Fruit fly (Drosophila melanogaster) whole organism, prepupa: ENCODE measurements around the gene CG44002.

Source experiments
- Blimp-1 ChIP-seq: fragments of 200-800 bp; sonication (Bioruptor generic); optimal IDR thresholded peaks from 3 replicates; lab custom pipeline; 2017; ENCODE audit warnings: missing biosample characterization, missing genetic modification characterization, mild to moderate bottlenecking, moderate library complexity, missing genetic modification reagents
- CG10631 ChIP-seq: fragments of 200-800 bp; sonication (Bioruptor generic); optimal IDR thresholded peaks from 2 replicates; lab custom pipeline; 2016; ENCODE audit warnings: missing biosample characterization, missing genetic modification characterization
- CG10669 ChIP-seq: fragments of 200-800 bp; sonication (Bioruptor generic); optimal IDR thresholded peaks from 3 replicates; lab custom pipeline; 2018; ENCODE audit warnings: missing biosample characterization, mild to moderate bottlenecking, missing genetic modification characterization, moderate library complexity
- CG11294 ChIP-seq: fragments of 200-800 bp; sonication (Bioruptor generic); IDR thresholded peaks from 2 replicates; pipeline ENCODE4 v1.3.6; 2022; ENCODE audit warnings: missing biosample characterization, missing genetic modification characterization
- CG11762 ChIP-seq: fragments of 200-800 bp; sonication (Bioruptor generic); optimal IDR thresholded peaks from 3 replicates; lab custom pipeline; 2016; ENCODE audit warnings: missing biosample characterization, missing genetic modification characterization; ENCODE audit not compliant: insufficient read depth
- CG11902 ChIP-seq: fragments of 200-800 bp; sonication (Bioruptor generic); optimal IDR thresholded peaks from 3 replicates; lab custom pipeline; 2016; ENCODE audit warnings: missing biosample characterization, missing genetic modification characterization
- CG1621 ChIP-seq: fragments of 200-800 bp; sonication (Bioruptor generic); optimal IDR thresholded peaks from 3 replicates; lab custom pipeline; 2018; ENCODE audit warnings: missing biosample characterization, mild to moderate bottlenecking, missing genetic modification characterization
- CG16779 ChIP-seq: fragments of 200-800 bp; sonication (Bioruptor generic); optimal IDR thresholded peaks from 3 replicates; lab custom pipeline; 2017; ENCODE audit warnings: missing biosample characterization, mild to moderate bottlenecking, missing genetic modification characterization
- CG3032 ChIP-seq: fragments of 200-800 bp; optimal IDR thresholded peaks from 2 replicates; lab custom pipeline; 2019; ENCODE audit warnings: missing biosample characterization, mild to moderate bottlenecking, missing genetic modification characterization, moderate library complexity
- CG31627 ChIP-seq: fragments of 200-800 bp; sonication (Bioruptor generic); optimal IDR thresholded peaks from 3 replicates; lab custom pipeline; 2016; ENCODE audit warnings: missing biosample characterization, missing genetic modification characterization
- CG32006 ChIP-seq: fragments of 200-800 bp; sonication (Bioruptor generic); optimal IDR thresholded peaks from 3 replicates; lab custom pipeline; 2017; ENCODE audit warnings: missing biosample characterization, mild to moderate bottlenecking, missing genetic modification characterization
- CG3919 ChIP-seq: fragments of 200-800 bp; sonication (Bioruptor generic); optimal IDR thresholded peaks from 3 replicates; lab custom pipeline; 2016; ENCODE audit warnings: missing biosample characterization, missing genetic modification characterization
- CG4318 ChIP-seq: fragments of 200-800 bp; sonication (Bioruptor generic); optimal IDR thresholded peaks from 3 replicates; lab custom pipeline; 2017; ENCODE audit warnings: missing biosample characterization, mild to moderate bottlenecking, missing genetic modification characterization
- CG6163 ChIP-seq: fragments of 200-800 bp; sonication (Bioruptor generic); IDR thresholded peaks from 3 replicates; pipeline ENCODE4 v1.3.6; 2022; ENCODE audit warnings: missing biosample characterization, missing genetic modification characterization
- CG6276 ChIP-seq: fragments of 200-800 bp; sonication (Bioruptor generic); optimal IDR thresholded peaks from 2 replicates; lab custom pipeline; 2017; ENCODE audit warnings: missing biosample characterization, mild to moderate bottlenecking, missing genetic modification characterization
- CG6792 ChIP-seq: fragments of 200-800 bp; sonication (Bioruptor generic); optimal IDR thresholded peaks from 3 replicates; lab custom pipeline; 2016; ENCODE audit warnings: missing biosample characterization, missing genetic modification characterization
- CG6808 ChIP-seq: fragments of 200-800 bp; sonication (Bioruptor generic); optimal IDR thresholded peaks from 3 replicates; lab custom pipeline; 2017; ENCODE audit warnings: missing biosample characterization, missing genetic modification characterization, mild to moderate bottlenecking, moderate library complexity, missing genetic modification reagents
- CG7368 ChIP-seq: fragments of 200-800 bp; sonication (Bioruptor generic); optimal IDR thresholded peaks from 3 replicates; lab custom pipeline; 2016; ENCODE audit warnings: missing biosample characterization, missing genetic modification characterization
- CG8319 ChIP-seq: fragments of 200-800 bp; sonication (Bioruptor generic); optimal IDR thresholded peaks from 3 replicates; lab custom pipeline; 2016; ENCODE audit warnings: missing biosample characterization, missing genetic modification characterization
- CG8632 ChIP-seq: fragments of 200-800 bp; sonication (Bioruptor generic); optimal IDR thresholded peaks from 3 replicates; lab custom pipeline; 2016; ENCODE audit warnings: missing biosample characterization, missing genetic modification characterization
- CG9139 ChIP-seq: fragments of 200-800 bp; sonication (Bioruptor generic); optimal IDR thresholded peaks from 3 replicates; lab custom pipeline; 2017; ENCODE audit warnings: missing biosample characterization, mild to moderate bottlenecking, missing genetic modification characterization
- Eip75B ChIP-seq: fragments of 200-800 bp; sonication (Bioruptor generic); optimal IDR thresholded peaks from 3 replicates; lab custom pipeline; 2016; ENCODE audit warnings: missing biosample characterization, missing genetic modification characterization
- Eip78C ChIP-seq: fragments of 200-800 bp; sonication (Bioruptor generic); peaks from one replicate; lab custom pipeline; 2016; ENCODE audit warnings: missing biosample characterization, missing genetic modification characterization
- Eip93F ChIP-seq: fragments of 200-800 bp; sonication (Bioruptor generic); optimal IDR thresholded peaks from 2 replicates; lab custom pipeline; 2016; ENCODE audit warnings: missing biosample characterization, mild to moderate bottlenecking, missing genetic modification characterization
- Ets21C ChIP-seq: fragments of 200-800 bp; sonication (Bioruptor generic); optimal IDR thresholded peaks from 3 replicates; lab custom pipeline; 2016; ENCODE audit warnings: missing biosample characterization, missing genetic modification characterization
- Ets96B ChIP-seq: fragments of 200-800 bp; optimal IDR thresholded peaks from 2 replicates; lab custom pipeline; 2019; ENCODE audit warnings: missing biosample characterization, mild to moderate bottlenecking, missing genetic modification characterization, moderate library complexity
- Gug ChIP-seq: fragments of 200-800 bp; sonication (Bioruptor generic); IDR thresholded peaks from 2 replicates; pipeline ENCODE4 v1.3.6; 2022; ENCODE audit warnings: missing biosample characterization, missing genetic modification characterization
- Hr38 ChIP-seq: sonication (Bioruptor generic); optimal IDR thresholded peaks from 2 replicates; lab custom pipeline; 2016; ENCODE audit warnings: missing biosample characterization, missing genetic modification characterization
- Hr39 ChIP-seq: fragments of 200-800 bp; sonication (Bioruptor generic); optimal IDR thresholded peaks from 2 replicates; lab custom pipeline; 2016; ENCODE audit warnings: missing biosample characterization, missing genetic modification characterization
- Hr4 ChIP-seq: fragments of 200-800 bp; sonication (Bioruptor generic); optimal IDR thresholded peaks from 3 replicates; lab custom pipeline; 2016; ENCODE audit warnings: missing biosample characterization, missing genetic modification characterization
- Lpt ChIP-seq: fragments of 200-800 bp; sonication (Bioruptor generic); optimal IDR thresholded peaks from 3 replicates; lab custom pipeline; 2016; ENCODE audit warnings: missing biosample characterization, missing genetic modification characterization
- Met ChIP-seq: fragments of 200-800 bp; sonication (Bioruptor generic); optimal IDR thresholded peaks from 3 replicates; lab custom pipeline; 2016; ENCODE audit warnings: missing biosample characterization, missing genetic modification characterization
- Smox ChIP-seq: fragments of 200-800 bp; sonication (Bioruptor generic); optimal IDR thresholded peaks from 3 replicates; lab custom pipeline; 2016; ENCODE audit warnings: missing biosample characterization, missing genetic modification characterization
- Sox102F ChIP-seq: fragments of 200-800 bp; sonication (Bioruptor generic); optimal IDR thresholded peaks from 2 replicates; lab custom pipeline; 2016; ENCODE audit warnings: missing biosample characterization, mild to moderate bottlenecking, missing genetic modification characterization
- Sox14 ChIP-seq: fragments of 200-800 bp; sonication (Bioruptor generic); optimal IDR thresholded peaks from 3 replicates; lab custom pipeline; 2016; ENCODE audit warnings: missing biosample characterization, missing genetic modification characterization
- Sox15 ChIP-seq: fragments of 200-800 bp; sonication (Bioruptor generic); optimal IDR thresholded peaks from 3 replicates; lab custom pipeline; 2016; ENCODE audit warnings: missing biosample characterization, missing genetic modification characterization
- achi ChIP-seq: fragments of 200-800 bp; sonication (Bioruptor generic); optimal IDR thresholded peaks from 3 replicates; lab custom pipeline; 2016; ENCODE audit warnings: missing biosample characterization, missing genetic modification characterization
- acj6 ChIP-seq: fragments of 200-800 bp; sonication (Bioruptor generic); optimal IDR thresholded peaks from 3 replicates; lab custom pipeline; 2016; ENCODE audit warnings: missing biosample characterization, missing genetic modification characterization
- cyc ChIP-seq: fragments of 200-800 bp; sonication (Bioruptor generic); optimal IDR thresholded peaks from 3 replicates; lab custom pipeline; 2016; ENCODE audit warnings: missing biosample characterization, missing genetic modification characterization
- dac ChIP-seq: fragments of 200-800 bp; sonication (Bioruptor generic); optimal IDR thresholded peaks from 2 replicates; lab custom pipeline; 2017; ENCODE audit warnings: missing biosample characterization, mild to moderate bottlenecking, missing genetic modification characterization
- eg ChIP-seq: fragments of 200-800 bp; sonication (Bioruptor generic); IDR thresholded peaks from 3 replicates; pipeline ENCODE4 v1.3.6; 2022; ENCODE audit warnings: missing biosample characterization, missing genetic modification characterization
- esn ChIP-seq: fragments of 200-800 bp; sonication (Bioruptor generic); optimal IDR thresholded peaks from 2 replicates; lab custom pipeline; 2016; ENCODE audit warnings: missing biosample characterization, mild to moderate bottlenecking, missing genetic modification characterization, moderate library complexity
- fd59A ChIP-seq: fragments of 200-800 bp; sonication (Bioruptor generic); optimal IDR thresholded peaks from 2 replicates; lab custom pipeline; 2017; ENCODE audit warnings: missing biosample characterization, mild to moderate bottlenecking, missing genetic modification characterization, missing genetic modification reagents
- fd85E ChIP-seq: fragments of 200-800 bp; sonication (Bioruptor generic); optimal IDR thresholded peaks from 3 replicates; lab custom pipeline; 2016; ENCODE audit warnings: missing biosample characterization, missing genetic modification characterization
- fkh ChIP-seq: fragments of 200-800 bp; sonication (Bioruptor generic); optimal IDR thresholded peaks from 3 replicates; lab custom pipeline; 2017; ENCODE audit warnings: missing biosample characterization, mild to moderate bottlenecking, missing genetic modification characterization, moderate library complexity
- lz ChIP-seq: fragments of 200-800 bp; sonication (Bioruptor generic); optimal IDR thresholded peaks from 3 replicates; lab custom pipeline; 2016; ENCODE audit warnings: missing biosample characterization, missing genetic modification characterization
- net ChIP-seq: fragments of 200-800 bp; sonication (Bioruptor generic); optimal IDR thresholded peaks from 3 replicates; lab custom pipeline; 2016; ENCODE audit warnings: missing biosample characterization, missing genetic modification characterization
- salr ChIP-seq, 2 experiments: fragments of 200-800 bp; sonication (Bioruptor generic); optimal IDR thresholded peaks; 3 replicates each; lab custom pipeline; 2016 to 2018; ENCODE audit warnings: missing biosample characterization in 2 of 2, missing genetic modification characterization in 2 of 2, mild to moderate bottlenecking in 1 of 2
- spab ChIP-seq: fragments of 200-800 bp; sonication (Bioruptor generic); optimal IDR thresholded peaks from 2 replicates; lab custom pipeline; 2017; ENCODE audit warnings: missing biosample characterization, mild to moderate bottlenecking, missing genetic modification characterization, missing genetic modification reagents
- svp ChIP-seq: fragments of 200-800 bp; sonication (Bioruptor generic); peaks from one replicate; lab custom pipeline; 2016; ENCODE audit warnings: missing biosample characterization, missing genetic modification characterization
- topi ChIP-seq: fragments of 200-800 bp; sonication (Bioruptor generic); optimal IDR thresholded peaks from 3 replicates; lab custom pipeline; 2016; ENCODE audit warnings: missing biosample characterization, missing genetic modification characterization
- vri ChIP-seq: fragments of 200-800 bp; sonication (Bioruptor generic); optimal IDR thresholded peaks from 3 replicates; lab custom pipeline; 2016; ENCODE audit warnings: missing biosample characterization, mild to moderate bottlenecking, missing genetic modification characterization

The CG44002 gene

DNA sequence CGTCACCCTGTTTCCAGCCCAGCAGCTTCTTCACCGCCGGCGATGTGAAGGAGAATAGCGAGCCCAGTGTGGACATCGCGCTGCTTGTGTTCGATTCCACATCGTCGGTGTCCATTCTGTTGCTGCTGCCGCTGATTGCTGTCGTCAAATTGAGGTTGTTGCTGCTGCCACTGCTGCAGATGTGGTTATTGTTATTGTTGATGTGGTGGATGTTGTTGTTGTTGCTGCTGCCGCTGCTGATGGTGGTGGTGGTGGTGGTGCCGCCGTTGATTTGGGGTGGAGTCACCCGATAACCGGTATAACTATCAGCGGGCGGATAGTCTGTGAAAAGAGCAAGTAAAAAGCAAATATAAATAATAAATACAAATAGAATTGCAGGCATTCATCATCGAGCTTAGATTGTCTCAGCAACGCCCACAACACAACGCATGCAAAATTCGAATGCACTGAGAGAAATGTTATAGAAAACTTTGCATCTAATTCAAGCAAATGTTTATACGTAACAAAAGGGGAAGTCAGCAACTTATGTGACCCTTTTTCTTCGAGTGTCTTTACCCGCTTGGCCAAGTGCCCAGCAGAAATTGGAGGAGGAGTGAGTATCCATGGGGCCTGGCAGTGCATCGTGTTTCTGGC lies 21.8 kb downstream of the CG44002 start:
- TF ChIP-seq Eip75B (GFP tag; lab: Kevin White, UChicago) (no peak), dac (peak; percentile 8), CG6792 (GFP tag; lab: Kevin White, UChicago) (no peak), cyc (no peak), Hr39 (GFP tag; lab: Kevin White, UChicago) (no peak), Sox14 (GFP tag; lab: Kevin White, UChicago) (no peak), CG6808 (GFP tag; lab: Kevin White, UChicago) (no peak), Ets21C (GFP tag; lab: Kevin White, UChicago) (no peak), CG3032 (tag; lab: Kevin White, UChicago) (no peak), CG11294 (GFP tag; lab: Robert Waterston, UW) (peak; percentile 51), CG8632 (no peak), CG11762 (GFP tag; lab: Kevin White, UChicago) (no peak), CG6276 (no peak), spab (no peak), fd59A (no peak), Lpt (GFP tag; lab: Kevin White, UChicago) (peak; percentile 66), CG10631 (GFP tag; lab: Kevin White, UChicago) (no peak), Ets96B (tag; lab: Kevin White, UChicago) (no peak), CG11902 (no peak), fd85E (no peak), topi (GFP tag; lab: Kevin White, UChicago) (no peak), CG32006 (GFP tag; lab: Kevin White, UChicago) (peak; percentile 69), CG31627 (GFP tag; lab: Kevin White, UChicago) (no peak), Blimp-1 (GFP tag; lab: Kevin White, UChicago) (no peak), svp (GFP tag; lab: Kevin White, UChicago) (no peak), acj6 (no peak), esn (GFP tag; lab: Kevin White, UChicago) (no peak), CG1621 (tag; lab: Kevin White, UChicago) (no peak), Gug (GFP tag; lab: Robert Waterston, UW) (peak; percentile 48; the same call in 1 of the 2 replicates), CG7368 (GFP tag; lab: Kevin White, UChicago) (no peak), CG8319 (GFP tag; lab: Kevin White, UChicago) (no peak), Eip93F (GFP tag; lab: Kevin White, UChicago) (no peak), achi (peak; percentile 27), Sox102F (GFP tag; lab: Kevin White, UChicago) (no peak), Sox15 (no peak), fkh (GFP tag; lab: Kevin White, UChicago) (peak; percentile 8), CG16779 (no peak), CG6163 (GFP tag; lab: Robert Waterston, UW) (peak; percentile 48; the same call in 2 of the 3 replicates), salr (GFP tag; optimal IDR thresholded peaks at IDR 0.05; lab: Kevin White, UChicago) (no peak), lz (GFP tag; lab: Kevin White, UChicago) (no peak), Eip78C (GFP tag; lab: Kevin White, UChicago) (peak; percentile 50), CG9139 (GFP tag; lab: Kevin White, UChicago) (no peak), CG4318 (GFP tag; lab: Kevin White, UChicago) (peak; percentile 15), vri (no peak), net (peak; percentile 15), Hr4 (peak; percentile 67), Smox (GFP tag; lab: Kevin White, UChicago) (no peak), CG10669 (GFP tag; lab: Kevin White, UChicago) (no peak), Met (GFP tag; lab: Kevin White, UChicago) (no peak), CG3919 (no peak), eg (peak; percentile 80), Hr38 (GFP tag; lab: Kevin White, UChicago) (no peak)
